Fruit fly (Drosophila melanogaster): Measurements from ENCODE around the gene RYa-R.
A peak's percentile ranks its signal among the peaks of the same experiment; 100 is the strongest.

- TF ChIP-seq CG8478 (optimal IDR thresholded peaks at IDR 0.05) (no peak), CTCF (optimal IDR thresholded peaks at IDR 0.05) (peak; percentile 79 to 86)
Observed at dm6 chr3R:27098638-27099037, 101.9 kb downstream of the RYa-R start.
